Fruit fly (Drosophila melanogaster): ENCODE measurements around the gene CG13460.

DNA sequence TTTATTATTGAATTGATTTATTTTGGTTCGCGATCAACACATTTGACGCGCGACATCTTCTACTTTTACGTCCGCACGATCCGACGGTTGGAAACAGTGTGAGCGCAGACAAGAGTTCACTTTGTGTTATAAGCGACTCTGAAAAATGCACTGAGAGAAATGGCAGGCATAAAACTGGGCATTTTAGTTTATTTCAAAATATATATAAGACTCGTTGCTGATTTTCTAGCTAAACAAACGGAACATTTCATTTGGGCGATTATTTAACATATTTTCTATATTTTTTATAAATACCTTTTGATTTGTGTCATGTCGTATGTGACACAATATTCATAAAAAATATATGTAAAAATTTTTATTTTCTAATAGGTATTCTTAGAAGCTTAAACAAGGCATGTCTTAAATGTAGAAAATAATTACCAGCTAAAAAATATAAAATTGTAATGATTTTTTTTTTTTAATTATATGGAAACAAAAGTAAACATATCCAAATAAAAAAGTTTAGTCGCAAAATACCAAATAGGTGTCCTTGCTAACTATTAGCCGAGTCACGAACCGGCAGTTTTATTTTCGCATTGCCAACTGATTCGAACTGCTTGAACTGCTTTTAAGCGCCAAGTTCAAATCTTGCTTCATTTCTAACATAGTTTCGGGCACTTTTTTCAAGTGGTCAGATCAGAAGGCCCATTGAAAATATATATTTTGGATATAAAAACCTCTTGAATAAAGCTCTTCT lies 47.4 kb downstream of the CG13460 start, which contains the start of gene Reck:
- TF ChIP-seq psq (optimal IDR thresholded peaks at IDR 0.05) (no peak), pan (optimal IDR thresholded peaks at IDR 0.05) (no peak), EcR (GFP tag; optimal IDR thresholded peaks at IDR 0.05) (no peak)
